Fruit fly (Drosophila melanogaster) whole organism: ENCODE measurements around the gene CG4661.

Experiments
- CG8478 ChIP-seq: fragments of >200 bp; optimal IDR thresholded peaks from 2 replicates; lab custom pipeline; 2018; ENCODE audit warnings: inconsistent platforms
- Dll ChIP-seq: fragments of >200 bp; optimal IDR thresholded peaks from 2 replicates; lab custom pipeline; 2017
- EcR ChIP-seq, 2 experiments: fragments of >200 bp; optimal IDR thresholded peaks; 2 replicates each; lab custom pipeline; 2017; ENCODE audit warnings: missing biosample characterization in 2 of 2, missing genetic modification characterization in 2 of 2, missing genetic modification reagents in 2 of 2
- pan ChIP-seq: fragments of >200 bp; optimal IDR thresholded peaks from 2 replicates; lab custom pipeline; 2017
- psq ChIP-seq: fragments of >200 bp; optimal IDR thresholded peaks from 2 replicates; lab custom pipeline; 2017
- usp ChIP-seq: fragments of >200 bp; optimal IDR thresholded peaks from 2 replicates; lab custom pipeline; 2017; ENCODE audit warnings: missing biosample characterization, missing genetic modification characterization, mixed read lengths

The CG4661 gene

dm6 chrX:12857622-12858021 is at the start of gene CG4661:
CG4661 (minus strand) TSS chrX:12857722.
- no peak for TF ChIP-seq CG8478
- TF ChIP-seq usp (GFP tag; lab: Kevin White, UChicago): no peak
- no peak for TF ChIP-seq Dll (lab: Kevin White, UChicago)
- TF ChIP-seq pan (lab: Kevin White, UChicago): no peak

- TF ChIP-seq EcR (GFP tag; optimal IDR thresholded peaks at IDR 0.05; lab: Kevin White, UChicago) (no peak), CG8478 (no peak), usp (GFP tag; lab: Kevin White, UChicago) (no peak), psq (lab: Kevin White, UChicago) (no peak), pan (lab: Kevin White, UChicago) (no peak), Dll (lab: Kevin White, UChicago) (no peak)
These were observed 49.4 kb upstream of the CG4661 start, which contains the start of gene mRpL49 for dm6 chrX:12906914-12907313. mRpL49 (plus strand) TSS chrX:12907105.

DNA sequence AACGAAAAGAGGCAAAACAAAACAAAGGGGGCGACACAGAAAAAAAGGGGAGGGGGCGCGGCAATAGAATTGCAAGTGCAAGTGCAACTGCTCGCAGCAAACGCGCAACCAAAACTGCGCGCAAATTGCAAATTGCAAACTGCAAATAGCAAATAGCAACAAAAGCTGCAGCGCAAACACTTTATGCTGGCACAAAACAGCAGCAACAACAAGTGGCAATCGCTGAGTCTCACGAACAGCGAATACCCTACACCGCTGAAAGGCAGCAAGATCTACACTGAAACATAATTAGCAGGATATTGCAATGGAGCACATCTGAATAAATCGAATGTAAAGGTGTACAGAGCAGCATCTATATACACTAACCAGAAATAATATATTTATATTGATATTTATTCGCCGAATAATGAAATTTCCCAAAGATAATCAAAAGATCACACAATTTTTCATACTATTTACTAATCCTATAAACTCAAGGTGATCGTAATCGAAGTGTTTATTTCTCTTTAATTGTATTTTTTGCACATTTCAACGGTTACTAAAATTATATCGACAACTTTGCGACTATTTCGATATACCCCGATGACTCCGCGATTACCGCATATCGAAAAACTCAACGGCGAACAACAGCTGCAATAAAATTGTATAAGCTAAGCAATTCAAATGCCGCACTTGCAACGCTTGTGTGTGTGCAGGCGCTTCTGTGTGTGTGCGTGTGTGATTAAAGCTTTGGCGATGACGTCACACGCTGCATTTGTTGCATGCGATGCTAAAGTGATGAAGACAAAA is 48.6 kb upstream of the CG4661 start, which contains the start of gene CG4404:
Gene CG4404, minus strand, starts transcription at position 118 of the 789 bp plus-strand sequence.
- TF ChIP-seq CG8478: no peak
- no peak for TF ChIP-seq psq (lab: Kevin White, UChicago)
- TF ChIP-seq usp (GFP tag; lab: Kevin White, UChicago): no peak
- TF ChIP-seq Dll (lab: Kevin White, UChicago): no peak
- TF ChIP-seq EcR (GFP tag; optimal IDR thresholded peaks at IDR 0.05; lab: Kevin White, UChicago): no peak
- TF ChIP-seq pan (lab: Kevin White, UChicago): no peak

dm6 chrX:12905014-12905900 is 47.7 kb upstream of the CG4661 start:
- TF ChIP-seq usp (GFP tag; lab: Kevin White, UChicago): no peak
- no peak for TF ChIP-seq psq (lab: Kevin White, UChicago)
- TF ChIP-seq Dll (lab: Kevin White, UChicago): peak; percentile 44

DNA sequence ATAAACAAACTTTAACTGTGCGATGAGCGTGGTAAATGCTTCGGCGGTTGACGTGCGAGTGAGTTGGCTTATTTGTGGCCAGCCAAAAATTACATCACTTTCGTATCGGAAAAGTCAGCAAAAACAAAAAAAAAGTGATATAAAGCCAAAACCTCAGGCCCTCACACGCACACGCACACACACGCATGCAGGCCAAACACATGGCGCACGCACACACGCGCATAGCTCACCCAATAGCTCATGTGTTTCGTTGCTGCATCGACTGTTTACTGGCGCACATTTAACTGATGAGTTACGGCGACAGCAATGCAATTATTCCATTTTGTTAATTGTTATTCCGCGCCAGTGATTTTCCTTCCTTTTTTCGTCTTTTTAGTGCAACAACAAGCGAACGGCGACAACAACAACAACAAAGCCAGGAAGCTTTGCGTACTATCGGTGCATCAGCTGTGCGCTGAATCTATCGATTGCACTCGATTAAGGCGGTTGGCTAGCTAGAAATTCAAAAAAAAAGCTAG is 45.6 kb upstream of the CG4661 start, which contains the start of gene Flad1:
Gene Flad1, minus strand, starts transcription at position 418 of the 518 bp plus-strand sequence.
- no peak for TF ChIP-seq CG8478
- TF ChIP-seq psq (lab: Kevin White, UChicago): no peak
- TF ChIP-seq EcR (GFP tag; optimal IDR thresholded peaks at IDR 0.05; lab: Kevin White, UChicago): no peak
- TF ChIP-seq usp (GFP tag; lab: Kevin White, UChicago): no peak
- no peak for TF ChIP-seq pan (lab: Kevin White, UChicago)
- TF ChIP-seq Dll (lab: Kevin White, UChicago): no peak

DNA sequence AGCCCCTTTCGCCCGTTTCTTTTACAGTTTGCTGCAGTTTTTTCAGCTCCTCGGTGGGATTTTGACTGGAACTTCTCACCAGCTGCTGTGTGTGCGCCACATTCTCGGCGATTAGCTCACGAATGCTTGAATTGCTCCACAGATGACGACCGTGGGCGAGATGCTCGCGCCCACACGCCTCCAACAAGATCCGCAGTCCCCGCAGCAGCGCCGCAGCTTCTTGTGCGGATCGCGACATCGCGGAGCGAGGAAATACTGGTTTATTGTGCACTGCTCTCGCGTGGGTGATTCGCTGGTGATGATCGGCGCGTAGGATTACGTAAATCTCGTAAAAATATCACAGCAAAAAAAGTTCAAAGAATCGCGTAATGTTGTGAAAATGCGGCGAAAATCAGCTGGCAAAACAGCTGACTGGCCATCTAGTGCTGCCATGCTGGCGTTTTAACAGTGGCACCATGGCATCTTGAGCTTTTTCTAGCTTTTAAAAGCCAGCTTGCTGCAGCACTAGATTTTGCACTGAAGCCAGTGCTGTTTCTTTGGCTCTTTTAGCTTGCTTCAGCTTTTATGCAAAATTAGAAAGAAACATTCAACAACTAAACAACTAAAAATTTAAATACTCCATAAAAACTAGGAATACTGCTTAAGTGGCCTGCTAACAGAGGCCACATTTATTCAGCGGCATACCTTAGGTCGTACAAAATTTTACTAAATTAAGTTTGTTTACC is 43.4 kb upstream of the CG4661 start, which contains the start of gene Coq8:
Gene Coq8, minus strand, starts transcription at position 397 of the 725 bp plus-strand sequence.
- TF ChIP-seq psq (lab: Kevin White, UChicago): no peak
- no peak for TF ChIP-seq EcR (GFP tag; optimal IDR thresholded peaks at IDR 0.05; lab: Kevin White, UChicago)
- no peak for TF ChIP-seq pan (lab: Kevin White, UChicago)
- TF ChIP-seq CG8478: no peak
- TF ChIP-seq usp (GFP tag; lab: Kevin White, UChicago): no peak
- no peak for TF ChIP-seq Dll (lab: Kevin White, UChicago)

DNA sequence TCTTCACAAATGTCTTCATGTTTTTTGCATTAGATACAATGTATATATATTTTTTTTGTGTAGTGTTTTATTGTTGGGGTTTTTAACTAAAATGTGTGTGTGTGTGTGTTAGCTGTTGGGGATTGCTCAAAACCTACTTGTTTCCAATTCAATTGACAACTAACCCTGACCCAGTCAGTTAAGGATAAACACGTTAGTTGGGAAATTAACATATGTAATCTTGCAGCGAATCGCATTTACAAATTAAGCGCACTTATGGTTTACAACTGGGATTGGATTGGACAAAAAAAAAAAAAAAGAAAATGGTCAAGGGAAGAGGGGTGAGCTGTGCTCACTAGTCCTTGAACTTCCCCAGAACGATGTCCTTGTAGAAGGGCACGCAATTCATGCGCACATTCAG is 41.0 kb upstream of the CG4661 start, which contains the start of gene CG32650:
Gene CG32650, minus strand, starts transcription at position 101 of the 400 bp plus-strand sequence.
- TF ChIP-seq Dll (lab: Kevin White, UChicago) (no peak), usp (GFP tag; lab: Kevin White, UChicago) (no peak), EcR (GFP tag; optimal IDR thresholded peaks at IDR 0.05; lab: Kevin White, UChicago) (no peak), pan (lab: Kevin White, UChicago) (no peak), CG8478 (no peak), psq (lab: Kevin White, UChicago) (no peak)

- TF ChIP-seq usp (GFP tag; lab: Kevin White, UChicago) (no peak), pan (lab: Kevin White, UChicago) (no peak), psq (lab: Kevin White, UChicago) (no peak), Dll (lab: Kevin White, UChicago) (no peak)
These were observed 39.6 kb upstream of the CG4661 start, which contains the start of gene Pde9 for dm6 chrX:12897150-12897549. Pde9 (minus strand) TSS chrX:12897327.

DNA sequence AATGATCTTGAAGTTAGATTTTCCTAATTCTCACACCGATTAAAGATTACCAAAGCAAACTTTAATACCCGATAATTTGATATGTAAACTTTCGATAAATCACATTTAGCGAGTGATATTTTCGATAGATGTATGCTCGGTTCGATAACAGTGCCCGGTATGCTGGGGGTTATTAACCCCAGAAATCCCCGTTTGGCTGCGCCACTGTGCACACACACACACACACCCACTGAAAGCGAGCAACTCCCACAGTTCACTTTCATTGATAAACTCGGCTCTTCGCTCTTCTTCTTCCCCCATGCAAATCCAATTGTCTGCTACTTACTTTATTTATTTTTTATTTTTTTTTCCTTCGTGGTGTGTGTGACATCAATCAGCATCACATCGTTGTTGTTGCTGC is 38.9 kb upstream of the CG4661 start:
- TF ChIP-seq usp (GFP tag; lab: Kevin White, UChicago) (no peak), CG8478 (no peak), pan (lab: Kevin White, UChicago) (no peak), Dll (lab: Kevin White, UChicago) (no peak), EcR (GFP tag; optimal IDR thresholded peaks at IDR 0.05; lab: Kevin White, UChicago) (no peak), psq (lab: Kevin White, UChicago) (no peak)

- no peak for TF ChIP-seq CG8478
- no peak for TF ChIP-seq pan (lab: Kevin White, UChicago)
These were observed 37.7 kb upstream of the CG4661 start for dm6 chrX:12895114-12895723.
